Fruit fly (Drosophila melanogaster): Measurements from ENCODE around the gene Ctr1B.

The Ctr1B gene

dm6 chr3R:8340675-8341275, 23.4 kb downstream of the Ctr1B start, which contains the start of the genes COX7A and Arl2:
Gene COX7A (minus strand): TSS chr3R:8341043.
Gene Arl2 (plus strand): TSS chr3R:8341100.
- TF ChIP-seq psq (optimal IDR thresholded peaks at IDR 0.05) (no peak), CG8478 (optimal IDR thresholded peaks at IDR 0.05) (no peak), EcR (GFP tag; optimal IDR thresholded peaks at IDR 0.05) (no peak), usp (GFP tag; optimal IDR thresholded peaks at IDR 0.05) (no peak), Dll (optimal IDR thresholded peaks at IDR 0.05) (no peak), pan (optimal IDR thresholded peaks at IDR 0.05) (no peak)

dm6 chr3R:8343251-8343744, 25.9 kb downstream of the Ctr1B start, which contains the start of the genes PNKP and COX7AL:
Gene PNKP (minus strand): TSS chr3R:8343516.
Gene COX7AL (plus strand): TSS chr3R:8343669.
- no peak for TF ChIP-seq EcR (GFP tag; optimal IDR thresholded peaks at IDR 0.05)
- TF ChIP-seq psq (optimal IDR thresholded peaks at IDR 0.05) = no peak
- TF ChIP-seq Dll (optimal IDR thresholded peaks at IDR 0.05) = no peak
- TF ChIP-seq usp (GFP tag; optimal IDR thresholded peaks at IDR 0.05) = no peak
- no peak for TF ChIP-seq CG8478 (optimal IDR thresholded peaks at IDR 0.05)
- TF ChIP-seq pan (optimal IDR thresholded peaks at IDR 0.05) = no peak

DNA sequence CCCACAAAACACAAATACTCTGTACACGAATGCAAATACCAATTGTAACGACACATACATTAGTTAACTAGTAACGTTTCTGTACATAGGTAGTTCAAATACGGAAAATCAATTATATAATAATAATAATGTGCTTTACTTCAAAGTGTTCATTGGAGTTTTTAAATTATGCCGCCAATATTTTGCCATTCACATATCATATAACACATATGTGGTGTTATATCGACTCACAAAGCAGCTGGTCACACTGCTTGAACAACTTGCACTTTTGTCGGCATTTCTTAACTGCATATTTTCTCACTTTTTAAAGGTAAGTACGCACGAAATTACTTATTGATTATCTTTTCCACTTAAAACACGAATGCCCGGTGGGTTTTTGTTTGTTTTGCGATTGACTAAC, 26.8 kb downstream of the Ctr1B start, which contains the start of gene DppIII:
DppIII (plus strand) TSS at position 227 of the 400 bp plus-strand sequence.
- TF ChIP-seq Dll (optimal IDR thresholded peaks at IDR 0.05) (no peak), CG8478 (optimal IDR thresholded peaks at IDR 0.05) (no peak), usp (GFP tag; optimal IDR thresholded peaks at IDR 0.05) (no peak)

DNA sequence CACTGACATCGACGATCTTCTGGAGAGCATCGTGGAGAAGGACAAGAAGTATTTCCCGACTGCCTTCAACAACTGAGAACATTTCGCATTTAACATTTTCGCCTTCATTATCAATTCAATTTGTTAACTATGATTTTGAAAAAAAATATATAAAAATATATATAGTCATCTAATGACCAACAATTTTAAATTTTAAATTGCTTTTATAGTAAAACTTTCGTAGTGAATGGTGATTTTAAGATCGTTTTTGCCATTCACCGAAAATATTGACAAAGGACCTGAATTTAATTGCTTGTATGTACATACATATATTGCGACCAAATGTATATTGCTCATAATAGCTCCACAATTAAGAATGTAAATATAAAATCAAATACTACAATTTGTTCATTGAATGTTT, 29.9 kb downstream of the Ctr1B start, which contains the start of gene CG7352:
CG7352 (plus strand) TSS at position 301 of the 400 bp plus-strand sequence.
- no peak for TF ChIP-seq usp (GFP tag; optimal IDR thresholded peaks at IDR 0.05)
- no peak for TF ChIP-seq psq (optimal IDR thresholded peaks at IDR 0.05)
- TF ChIP-seq EcR (GFP tag; optimal IDR thresholded peaks at IDR 0.05) = no peak
- no peak for TF ChIP-seq Dll (optimal IDR thresholded peaks at IDR 0.05)
- no peak for TF ChIP-seq CG8478 (optimal IDR thresholded peaks at IDR 0.05)
- no peak for TF ChIP-seq pan (optimal IDR thresholded peaks at IDR 0.05)

DNA sequence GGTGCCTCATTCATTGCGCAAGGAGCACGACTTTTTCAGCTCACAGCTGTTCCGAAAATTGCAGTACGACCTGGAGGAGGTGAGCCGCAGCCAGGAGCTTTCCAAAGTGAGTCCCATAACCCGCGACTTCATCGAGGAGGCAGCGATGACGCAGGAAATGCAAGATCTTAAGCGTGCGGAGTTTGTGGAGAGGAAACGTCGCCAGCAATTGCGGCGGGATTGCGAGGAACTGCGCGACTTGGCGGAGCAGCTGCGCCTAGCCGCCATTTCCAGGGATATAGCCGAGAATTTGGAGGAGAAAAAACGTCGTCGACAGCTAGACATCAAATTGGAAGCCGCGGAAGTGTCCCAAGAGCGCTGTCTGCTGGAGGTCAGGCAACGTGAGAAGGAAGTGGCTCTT, 30.4 kb downstream of the Ctr1B start:
- TF ChIP-seq CG8478 (optimal IDR thresholded peaks at IDR 0.05) (no peak), psq (optimal IDR thresholded peaks at IDR 0.05) (no peak), EcR (GFP tag; optimal IDR thresholded peaks at IDR 0.05) (no peak), pan (optimal IDR thresholded peaks at IDR 0.05) (no peak), Dll (optimal IDR thresholded peaks at IDR 0.05) (no peak), usp (GFP tag; optimal IDR thresholded peaks at IDR 0.05) (no peak)

- TF ChIP-seq psq (optimal IDR thresholded peaks at IDR 0.05) (no peak), EcR (GFP tag; optimal IDR thresholded peaks at IDR 0.05) (no peak), Dll (optimal IDR thresholded peaks at IDR 0.05) (no peak), pan (optimal IDR thresholded peaks at IDR 0.05) (no peak), CG8478 (optimal IDR thresholded peaks at IDR 0.05) (no peak), usp (GFP tag; optimal IDR thresholded peaks at IDR 0.05) (no peak)
These were observed 31.7 kb downstream of the Ctr1B start for dm6 chr3R:8349106-8349448.

DNA sequence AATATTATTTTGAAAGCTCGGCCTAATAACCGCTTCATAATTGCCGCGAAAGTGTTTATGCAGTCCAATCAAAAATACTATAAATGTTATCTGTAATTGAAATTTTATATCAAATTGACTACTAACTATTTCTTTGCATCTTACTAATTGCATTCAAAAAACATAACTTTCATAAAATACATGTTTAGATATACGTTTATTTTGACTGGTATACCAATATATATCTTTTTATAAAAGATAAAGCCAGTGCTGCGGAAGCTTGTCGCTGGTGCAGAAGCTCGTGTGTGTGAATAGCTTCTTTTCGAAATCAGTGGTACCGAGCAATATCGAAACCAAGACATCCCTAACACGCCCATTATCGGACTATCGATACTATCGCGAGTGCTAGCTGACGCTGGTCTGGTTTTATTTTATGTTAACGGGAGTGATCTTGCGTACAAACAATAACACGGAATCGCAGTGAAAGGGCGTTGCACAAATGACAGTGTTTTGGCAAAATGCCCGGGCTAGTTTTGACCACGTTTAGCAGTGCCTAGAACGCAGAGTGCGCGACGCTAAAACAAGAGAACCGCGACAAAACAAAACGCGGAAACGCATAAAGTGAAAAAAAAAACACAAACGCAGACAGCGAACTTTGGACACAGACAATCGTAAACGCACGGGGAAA, 32.2 kb downstream of the Ctr1B start, which contains the start of gene Atg13:
Atg13 (plus strand) TSS at position 367 of the 667 bp plus-strand sequence.
- TF ChIP-seq CG8478 (optimal IDR thresholded peaks at IDR 0.05) (no peak), usp (GFP tag; optimal IDR thresholded peaks at IDR 0.05) (no peak)

DNA sequence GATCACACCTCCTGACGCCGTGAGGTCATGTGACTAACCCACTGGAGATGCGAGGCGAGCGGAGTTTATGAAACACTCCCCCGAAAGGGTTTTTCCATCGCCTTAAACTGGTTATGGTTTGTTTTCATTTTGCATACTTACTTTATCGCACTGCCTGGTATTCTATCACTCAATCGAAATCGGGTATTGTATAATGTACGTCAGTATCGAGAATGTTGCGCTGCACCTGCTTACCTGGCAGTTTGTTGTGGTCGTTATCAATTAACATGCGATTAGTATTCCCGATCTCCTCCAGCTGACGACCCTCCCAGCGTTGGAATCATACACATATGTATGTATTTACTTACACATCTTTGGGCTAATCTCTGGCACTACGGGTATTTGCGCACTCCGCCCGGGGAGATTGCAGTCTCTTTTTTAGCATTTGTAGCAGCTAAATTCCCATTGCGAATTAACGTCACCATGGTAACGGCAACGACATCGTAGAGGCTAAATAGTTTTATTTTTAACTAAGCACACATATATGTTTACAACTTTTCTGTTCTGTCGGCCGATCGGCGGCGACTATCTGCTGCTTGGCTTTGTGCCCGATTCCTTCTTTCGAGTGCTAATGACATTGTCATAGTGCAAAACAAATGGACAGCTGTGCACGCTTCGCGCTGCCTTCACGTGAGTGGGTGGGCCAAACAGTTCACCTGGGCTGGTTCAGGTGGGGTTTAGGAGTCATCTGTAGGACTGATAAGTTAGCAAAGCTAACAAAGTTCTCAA, 35.7 kb downstream of the Ctr1B start:
- no peak for TF ChIP-seq CG8478 (optimal IDR thresholded peaks at IDR 0.05)
- no peak for TF ChIP-seq psq (optimal IDR thresholded peaks at IDR 0.05)
- no peak for TF ChIP-seq usp (GFP tag; optimal IDR thresholded peaks at IDR 0.05)
- TF ChIP-seq EcR (GFP tag; optimal IDR thresholded peaks at IDR 0.05) = no peak
- no peak for TF ChIP-seq pan (optimal IDR thresholded peaks at IDR 0.05)
- no peak for TF ChIP-seq Dll (optimal IDR thresholded peaks at IDR 0.05)

dm6 chr3R:8353994-8354393, 36.6 kb downstream of the Ctr1B start:
- TF ChIP-seq Dll (optimal IDR thresholded peaks at IDR 0.05) (no peak), pan (optimal IDR thresholded peaks at IDR 0.05) (no peak), usp (GFP tag; optimal IDR thresholded peaks at IDR 0.05) (no peak), CG8478 (optimal IDR thresholded peaks at IDR 0.05) (no peak), EcR (GFP tag; optimal IDR thresholded peaks at IDR 0.05) (no peak), psq (optimal IDR thresholded peaks at IDR 0.05) (no peak)

DNA sequence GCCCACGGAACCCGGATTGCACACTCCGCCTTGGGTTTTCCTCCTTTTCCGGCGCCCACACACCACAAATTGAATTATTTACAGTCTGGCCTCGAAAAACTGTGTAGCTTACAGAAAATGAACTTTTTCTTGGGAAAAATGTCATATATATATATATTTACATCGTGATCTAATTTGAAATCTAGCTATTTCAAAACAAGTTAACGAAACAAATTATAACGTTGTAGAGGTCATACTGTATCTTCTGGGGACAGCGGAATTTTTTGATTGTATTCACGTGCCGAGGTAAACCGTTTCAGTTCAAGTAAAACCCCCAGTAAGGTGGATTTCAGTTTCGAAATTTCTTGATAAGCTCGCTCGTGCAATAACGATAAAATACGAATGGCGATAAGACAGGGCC, 37.0 kb downstream of the Ctr1B start:
- TF ChIP-seq Dll (optimal IDR thresholded peaks at IDR 0.05) (no peak), EcR (GFP tag; optimal IDR thresholded peaks at IDR 0.05) (no peak), CG8478 (optimal IDR thresholded peaks at IDR 0.05) (no peak), psq (optimal IDR thresholded peaks at IDR 0.05) (no peak), pan (optimal IDR thresholded peaks at IDR 0.05) (no peak), usp (GFP tag; optimal IDR thresholded peaks at IDR 0.05) (no peak)

dm6 chr3R:8354969-8355368, 37.6 kb downstream of the Ctr1B start:
- TF ChIP-seq EcR (GFP tag; optimal IDR thresholded peaks at IDR 0.05) (no peak), CG8478 (optimal IDR thresholded peaks at IDR 0.05) (no peak), psq (optimal IDR thresholded peaks at IDR 0.05) (no peak), Dll (optimal IDR thresholded peaks at IDR 0.05) (no peak), pan (optimal IDR thresholded peaks at IDR 0.05) (no peak), usp (GFP tag; optimal IDR thresholded peaks at IDR 0.05) (no peak)

DNA sequence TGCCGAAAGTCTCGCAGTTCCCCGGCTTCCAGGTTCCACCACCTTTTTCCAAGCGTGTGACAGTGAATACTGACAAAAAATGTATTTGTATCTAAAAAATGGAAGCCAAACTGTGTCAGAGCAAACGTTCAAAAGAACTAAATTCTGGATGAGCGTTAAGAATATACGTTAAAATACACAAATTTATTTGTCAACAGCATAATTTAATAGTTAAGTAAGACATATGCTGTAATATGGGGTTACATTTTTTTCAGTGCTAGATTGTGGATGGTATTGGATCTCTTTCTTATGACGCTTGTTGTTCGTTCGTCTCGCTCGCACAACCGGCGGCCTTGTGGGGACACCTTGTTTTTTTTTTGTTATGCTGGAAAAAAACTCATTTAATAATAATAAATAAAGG, 38.2 kb downstream of the Ctr1B start:
- no peak for TF ChIP-seq usp (GFP tag; optimal IDR thresholded peaks at IDR 0.05)
- TF ChIP-seq Dll (optimal IDR thresholded peaks at IDR 0.05) = no peak
- TF ChIP-seq psq (optimal IDR thresholded peaks at IDR 0.05) = no peak
- TF ChIP-seq EcR (GFP tag; optimal IDR thresholded peaks at IDR 0.05) = no peak
- no peak for TF ChIP-seq pan (optimal IDR thresholded peaks at IDR 0.05)
- no peak for TF ChIP-seq CG8478 (optimal IDR thresholded peaks at IDR 0.05)

Data from whole organism.